Fruit fly (Drosophila melanogaster): ENCODE measurements around the gene RagA-B.

RagA-B gene

DNA sequence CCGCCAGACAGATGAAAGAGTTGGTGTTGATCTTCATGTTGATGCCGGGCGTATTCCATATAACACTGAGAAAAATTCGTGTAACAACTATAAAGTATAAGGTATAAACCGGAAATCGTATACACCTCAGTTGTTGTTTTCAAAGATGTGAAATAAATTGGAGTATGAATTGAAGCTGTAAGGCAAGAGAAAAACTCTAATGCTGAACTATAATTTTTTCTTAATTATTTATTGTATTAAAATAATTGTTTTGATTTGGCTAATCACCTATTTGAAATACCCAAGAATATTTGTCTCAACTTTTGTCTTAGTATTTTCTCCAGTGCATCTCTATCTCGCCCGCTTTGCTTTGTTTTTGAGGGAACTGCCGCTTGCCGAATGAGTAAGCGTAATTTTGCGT lies 23.8 kb downstream of the RagA-B start (continued):
- peak; percentile 66 for TF ChIP-seq nmo (GFP tag; optimal IDR thresholded peaks at IDR 0.05)
- TF ChIP-seq ken (GFP tag; IDR thresholded peaks at IDR 0.05): peak; percentile 48; the same call in 1 of the 3 replicates
- TF ChIP-seq tio (GFP tag; optimal IDR thresholded peaks at IDR 0.05): peak; percentile 28
- TF ChIP-seq chinmo (GFP tag; IDR thresholded peaks at IDR 0.05; ENCODE audit: partially characterized antibody): no peak
- peak; percentile 27 for TF ChIP-seq nau (GFP tag; optimal IDR thresholded peaks at IDR 0.05)
- TF ChIP-seq wek (GFP tag; optimal IDR thresholded peaks at IDR 0.05): no peak
- peak; percentile 46 for TF ChIP-seq HHEX (GFP tag; optimal IDR thresholded peaks at IDR 0.05)
- peak; percentile 62 for TF ChIP-seq Xbp1 (GFP tag; optimal IDR thresholded peaks at IDR 0.05)
- peak; percentile 41 for TF ChIP-seq CG10366 (GFP tag; IDR thresholded peaks at IDR 0.05)
- TF ChIP-seq Blimp-1 (GFP tag; optimal IDR thresholded peaks at IDR 0.05): peak; percentile 53
- TF ChIP-seq da (GFP tag; optimal IDR thresholded peaks at IDR 0.05): no peak
- TF ChIP-seq CG4820 (GFP tag; optimal IDR thresholded peaks at IDR 0.05): peak; percentile 48
- peak; percentile 43 for TF ChIP-seq CG1233 (GFP tag; optimal IDR thresholded peaks at IDR 0.05)
- TF ChIP-seq Asciz (GFP tag; optimal IDR thresholded peaks at IDR 0.05): peak; percentile 68
- peak; percentile 45 for TF ChIP-seq lmd (GFP tag; IDR thresholded peaks at IDR 0.05)
- peak; percentile 73 for TF ChIP-seq CG18262 (tag; optimal IDR thresholded peaks at IDR 0.05)
- TF ChIP-seq tx (GFP tag; optimal IDR thresholded peaks at IDR 0.05): no peak
- TF ChIP-seq CG8388 (GFP tag; optimal IDR thresholded peaks at IDR 0.05): peak; percentile 69
- no peak for TF ChIP-seq cg (GFP tag; optimal IDR thresholded peaks at IDR 0.05)
- no peak for TF ChIP-seq Mad (GFP tag; optimal IDR thresholded peaks at IDR 0.05)
- TF ChIP-seq ap (GFP tag; IDR thresholded peaks at IDR 0.05): 0 out of 2 replicates have a peak, but pooled peaks have one; percentile 10
- no peak for TF ChIP-seq CG8089 (GFP tag; optimal IDR thresholded peaks at IDR 0.05)
- TF ChIP-seq CG14050 (GFP tag; IDR thresholded peaks at IDR 0.05): peak; percentile 42; the same call in 2 of the 3 replicates
- TF ChIP-seq CG33557 (GFP tag; optimal IDR thresholded peaks at IDR 0.05): peak; percentile 7
- TF ChIP-seq Ssrp (tag; optimal IDR thresholded peaks at IDR 0.05): peak; percentile 77
- TF ChIP-seq p53 (GFP tag; optimal IDR thresholded peaks at IDR 0.05): no peak
- no peak for TF ChIP-seq Bgb (GFP tag; IDR thresholded peaks at IDR 0.05; ENCODE audit: partially characterized antibody)
- TF ChIP-seq sna (GFP tag; IDR thresholded peaks at IDR 0.05; ENCODE audit: partially characterized antibody): no peak
- TF ChIP-seq fru (optimal IDR thresholded peaks at IDR 0.05): no peak
- TF ChIP-seq unpg (GFP tag; optimal IDR thresholded peaks at IDR 0.05): peak; percentile 72
- no peak for TF ChIP-seq NFAT (GFP tag; IDR thresholded peaks at IDR 0.05)
- peak; percentile 56 for TF ChIP-seq Ptx1 (GFP tag; IDR thresholded peaks at IDR 0.05)
- peak; percentile 14 for TF ChIP-seq CG18599 (GFP tag; optimal IDR thresholded peaks at IDR 0.05)
- peak; percentile 27 for TF ChIP-seq CG13775 (GFP tag; optimal IDR thresholded peaks at IDR 0.05)
- peak; percentile 38 for TF ChIP-seq lab (GFP tag; optimal IDR thresholded peaks at IDR 0.05)
- TF ChIP-seq Hmr (GFP tag; optimal IDR thresholded peaks at IDR 0.05): peak; percentile 3
- no peak for TF ChIP-seq HmgZ (tag; optimal IDR thresholded peaks at IDR 0.05)
- no peak for TF ChIP-seq NC2α (GFP tag; optimal IDR thresholded peaks at IDR 0.05)
- peak; percentile 83 for TF ChIP-seq CG31441 (GFP tag; IDR thresholded peaks at IDR 0.05)
- TF ChIP-seq cwo (GFP tag; optimal IDR thresholded peaks at IDR 0.05): peak; percentile 10
- peak; percentile 68 for TF ChIP-seq CG13424 (tag; optimal IDR thresholded peaks at IDR 0.05)
- peak; percentile 47 for TF ChIP-seq run (tag; optimal IDR thresholded peaks at IDR 0.05)
- TF ChIP-seq CG1602 (GFP tag; optimal IDR thresholded peaks at IDR 0.05): peak; percentile 24
- TF ChIP-seq CG17359 (tag; optimal IDR thresholded peaks at IDR 0.05): peak; percentile 79
- TF ChIP-seq CG14860 (GFP tag; IDR thresholded peaks at IDR 0.05; ENCODE audit: partially characterized antibody): no peak
- no peak for TF ChIP-seq hkb (optimal IDR thresholded peaks at IDR 0.05)
- TF ChIP-seq hkb (GFP tag; IDR thresholded peaks at IDR 0.05): peak; percentile 58
- no peak for TF ChIP-seq CG8478 (optimal IDR thresholded peaks at IDR 0.05)
- no peak for TF ChIP-seq Hmx (GFP tag; optimal IDR thresholded peaks at IDR 0.05)
- TF ChIP-seq Aef1 (GFP tag; IDR thresholded peaks at IDR 0.05): peak; percentile 31; the same call in 1 of the 3 replicates
- peak; percentile 41 for TF ChIP-seq CG12155 (GFP tag; optimal IDR thresholded peaks at IDR 0.05)
